Worm (Caenorhabditis elegans): ENCODE measurements around the gene lbp-3.

Gene lbp-3

ce11 chrX:3226348-3227229 is 30.6 kb upstream of the lbp-3 start:
- no peak for TF ChIP-seq unc-62 (GFP tag; optimal IDR thresholded peaks at IDR 0.05)
- TF ChIP-seq pha-4 (tag; optimal IDR thresholded peaks at IDR 0.05) = peak; percentile 88
- peak; percentile 43 for TF ChIP-seq cnd-1 (tag; optimal IDR thresholded peaks at IDR 0.05)
- no peak for TF ChIP-seq sem-2 (GFP tag; optimal IDR thresholded peaks at IDR 0.05)
- TF ChIP-seq zip-8 (tag; optimal IDR thresholded peaks at IDR 0.05) = peak; percentile 85

- no peak for TF ChIP-seq ceh-39 (tag; optimal IDR thresholded peaks at IDR 0.05)
- no peak for TF ChIP-seq nhr-12 (tag; optimal IDR thresholded peaks at IDR 0.05)
- no peak for TF ChIP-seq M03D4.4 (tag; optimal IDR thresholded peaks at IDR 0.05)
- no peak for TF ChIP-seq hlh-1 (tag; optimal IDR thresholded peaks at IDR 0.05)
- TF ChIP-seq nhr-237 (tag; optimal IDR thresholded peaks at IDR 0.05) = no peak
- no peak for TF ChIP-seq mls-2 (tag; optimal IDR thresholded peaks at IDR 0.05)
- TF ChIP-seq drap-1 (GFP tag; optimal IDR thresholded peaks at IDR 0.05) = no peak
- TF ChIP-seq pha-4 (tag; optimal IDR thresholded peaks at IDR 0.05) = no peak
- no peak for TF ChIP-seq nhr-28 (tag; optimal IDR thresholded peaks at IDR 0.05)
Measured at ce11 chrX:3228701-3229100, 28.5 kb upstream of the lbp-3 start.

ce11 chrX:3230575-3230974 is 26.6 kb upstream of the lbp-3 start:
- TF ChIP-seq elt-3 (tag; optimal IDR thresholded peaks at IDR 0.05) = no peak
- no peak for TF ChIP-seq bed-3 (GFP tag; optimal IDR thresholded peaks at IDR 0.05)
- no peak for TF ChIP-seq nhr-12 (tag; optimal IDR thresholded peaks at IDR 0.05)
- no peak for TF ChIP-seq drap-1 (GFP tag; optimal IDR thresholded peaks at IDR 0.05)
- no peak for TF ChIP-seq unc-120 (tag; optimal IDR thresholded peaks at IDR 0.05; ENCODE audit: poor library complexity, severe bottlenecking)
- TF ChIP-seq ceh-39 (tag; optimal IDR thresholded peaks at IDR 0.05) = no peak
- TF ChIP-seq ham-2 (GFP tag; optimal IDR thresholded peaks at IDR 0.05) = no peak
- TF ChIP-seq nhr-237 (tag; optimal IDR thresholded peaks at IDR 0.05) = no peak
- TF ChIP-seq ztf-11 (tag; optimal IDR thresholded peaks at IDR 0.05) = no peak
- no peak for TF ChIP-seq blmp-1 (tag; optimal IDR thresholded peaks at IDR 0.05)
- TF ChIP-seq nhr-76 (tag; optimal IDR thresholded peaks at IDR 0.05) = no peak
- TF ChIP-seq mab-5 (tag; optimal IDR thresholded peaks at IDR 0.05) = no peak
- no peak for TF ChIP-seq nhr-28 (tag; optimal IDR thresholded peaks at IDR 0.05)
- TF ChIP-seq flh-1 (GFP tag; optimal IDR thresholded peaks at IDR 0.05) = no peak

ce11 chrX:3235358-3235816 is 21.8 kb upstream of the lbp-3 start, which contains the start of gene F28B4.3:
TSS of gene F28B4.3 (minus strand) at chrX:3235408.
- TF ChIP-seq hlh-1 (tag; optimal IDR thresholded peaks at IDR 0.05) (no peak), nhr-2 (tag; optimal IDR thresholded peaks at IDR 0.05) (no peak), zip-8 (tag; optimal IDR thresholded peaks at IDR 0.05) (no peak), elt-1 (tag; optimal IDR thresholded peaks at IDR 0.05; ENCODE audit: borderline replicate concordance, insufficient read depth) (no peak), elt-3 (tag; optimal IDR thresholded peaks at IDR 0.05) (no peak)

ce11 chrX:3243614-3244013 is 13.6 kb upstream of the lbp-3 start, which contains the start of gene irg-7:
TSS of gene irg-7 (minus strand) at chrX:3243636.
- no peak for TF ChIP-seq blmp-1 (tag; optimal IDR thresholded peaks at IDR 0.05)
- TF ChIP-seq ztf-11 (tag; optimal IDR thresholded peaks at IDR 0.05) = no peak
- no peak for TF ChIP-seq nhr-2 (tag; optimal IDR thresholded peaks at IDR 0.05)
- no peak for TF ChIP-seq ceh-39 (tag; optimal IDR thresholded peaks at IDR 0.05)
- TF ChIP-seq snpc-4 (tag; optimal IDR thresholded peaks at IDR 0.05) = no peak
- no peak for TF ChIP-seq mep-1 (tag; optimal IDR thresholded peaks at IDR 0.05)
- no peak for TF ChIP-seq drap-1 (GFP tag; optimal IDR thresholded peaks at IDR 0.05)
- TF ChIP-seq ham-2 (GFP tag; optimal IDR thresholded peaks at IDR 0.05) = no peak
- TF ChIP-seq M03D4.4 (tag; optimal IDR thresholded peaks at IDR 0.05) = no peak
- TF ChIP-seq nhr-12 (tag; optimal IDR thresholded peaks at IDR 0.05) = no peak
- TF ChIP-seq mab-5 (tag; optimal IDR thresholded peaks at IDR 0.05) = no peak
- no peak for TF ChIP-seq ces-1 (GFP tag; optimal IDR thresholded peaks at IDR 0.05)
- TF ChIP-seq hlh-1 (tag; optimal IDR thresholded peaks at IDR 0.05) = no peak
- no peak for TF ChIP-seq unc-62 (GFP tag; optimal IDR thresholded peaks at IDR 0.05)
- TF ChIP-seq lin-32 (GFP tag; optimal IDR thresholded peaks at IDR 0.05) = no peak
- TF ChIP-seq flh-1 (GFP tag; optimal IDR thresholded peaks at IDR 0.05) = no peak
- TF ChIP-seq lin-13 (tag; optimal IDR thresholded peaks at IDR 0.05) = no peak
